Worm (Caenorhabditis elegans) whole organism, midembryonic: Measurements from ENCODE around the gene F26G1.10.

Source experiments
- T22C8.4 ChIP-seq: fragments of 200-800 bp; sonication (Bioruptor generic); IDR thresholded peaks from 2 replicates; pipeline ENCODE4 v1.3.6; 2022; ENCODE audit warnings: missing genetic modification characterization, missing compliant biosample characterization
- klf-2 ChIP-seq: fragments of 200-800 bp; sonication (Bioruptor generic); conservative IDR thresholded peaks from 2 replicates; pipeline ENCODE4 v1.3.6; 2022; ENCODE audit warnings: missing genetic modification reagents, missing genetic modification characterization, missing compliant biosample characterization
- ztf-23 ChIP-seq: fragments of 200-800 bp; sonication (Bioruptor generic); IDR thresholded peaks from 2 replicates; pipeline ENCODE4 v1.3.6; 2022; ENCODE audit warnings: missing genetic modification reagents, missing genetic modification characterization, missing compliant biosample characterization

DNA sequence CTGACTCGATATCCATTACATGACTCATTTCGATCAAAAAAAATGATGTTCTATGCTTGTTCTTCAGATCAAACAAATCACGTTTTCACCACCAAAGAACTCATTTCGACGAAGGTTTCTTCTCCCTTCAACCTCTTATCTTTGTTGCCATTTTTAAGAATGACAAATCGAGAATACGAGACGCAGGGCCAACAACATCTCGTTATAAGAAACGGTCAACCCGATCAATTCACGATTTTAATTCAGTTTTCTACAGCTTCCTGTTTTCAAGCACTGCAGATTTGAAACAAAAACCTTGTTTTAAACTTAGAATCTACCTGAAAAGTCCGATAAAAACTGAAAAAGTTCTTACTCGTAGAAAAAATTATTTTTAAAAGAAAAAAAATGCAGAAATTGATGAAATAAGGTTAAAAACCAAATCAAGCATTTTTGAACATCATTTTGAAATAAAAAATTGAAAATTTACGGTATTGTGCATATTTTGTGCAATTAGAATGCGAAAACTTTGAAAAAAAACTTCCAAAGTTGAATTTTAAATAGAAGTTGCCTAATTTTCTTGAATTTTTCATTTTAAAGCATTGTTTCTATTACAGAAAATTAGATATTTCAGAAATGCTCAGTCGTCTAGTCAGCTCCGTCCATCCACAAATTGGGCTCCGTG is 32.5 kb upstream of the F26G1.10 start, which contains the start of gene acs-11:
- no peak for TF ChIP-seq T22C8.4
- no peak for TF ChIP-seq ztf-23
- no peak for TF ChIP-seq klf-2 (GFP tag; lab: Robert Waterston, UW)
